Worm (Caenorhabditis elegans): ENCODE data around the gene mes-4.
"Not testable (repeated sequence)": the region's sequence is repeated elsewhere in the genome, so short reads cannot be mapped to it uniquely, and the experiment has no call there.

Gene mes-4

ce11 chrV:13457858-13458257 lies 20.5 kb upstream of the mes-4 start, which contains the start of gene F25H9.2:
F25H9.2 (plus strand) TSS chrV:13458083.
- TF ChIP-seq nhr-237 (tag; optimal IDR thresholded peaks at IDR 0.05) (no peak), ces-1 (GFP tag; optimal IDR thresholded peaks at IDR 0.05) (peak; percentile 29), blmp-1 (tag; optimal IDR thresholded peaks at IDR 0.05) (no peak), pha-4 (tag; optimal IDR thresholded peaks at IDR 0.05) (peak; percentile 11), mep-1 (tag; optimal IDR thresholded peaks at IDR 0.05) (peak; percentile 48), cnd-1 (tag; optimal IDR thresholded peaks at IDR 0.05) (no peak)

DNA sequence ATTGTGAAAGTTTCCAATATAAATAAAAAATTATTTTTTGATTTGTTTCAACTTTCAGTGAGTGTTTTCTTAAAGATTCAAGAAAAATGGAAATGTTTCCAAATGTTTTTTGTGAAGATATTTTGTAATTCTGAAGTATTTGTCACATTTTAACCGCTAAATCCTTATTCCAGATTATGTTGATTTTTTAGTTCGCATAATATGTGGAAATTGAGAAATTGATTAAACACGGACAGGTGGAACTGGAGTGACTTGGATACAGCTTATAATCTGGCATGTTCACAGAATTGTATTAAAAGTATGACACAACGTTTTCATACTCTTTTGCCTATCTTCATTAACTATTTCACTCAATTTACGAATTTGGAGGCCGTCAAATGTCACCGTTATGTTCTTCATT lies 18.1 kb upstream of the mes-4 start, which contains the start of gene lurp-3:
Gene lurp-3, plus strand, starts transcription at position 301 of the 400 bp plus-strand sequence.
- no peak for TF ChIP-seq elt-3 (tag; optimal IDR thresholded peaks at IDR 0.05)
- TF ChIP-seq lin-32 (GFP tag; optimal IDR thresholded peaks at IDR 0.05) = no peak
- TF ChIP-seq hlh-1 (tag; optimal IDR thresholded peaks at IDR 0.05) = no peak
- no peak for TF ChIP-seq ham-2 (GFP tag; optimal IDR thresholded peaks at IDR 0.05)
- TF ChIP-seq nhr-12 (tag; optimal IDR thresholded peaks at IDR 0.05) = no peak
- TF ChIP-seq cnd-1 (tag; optimal IDR thresholded peaks at IDR 0.05) = no peak
- TF ChIP-seq ces-1 (GFP tag; optimal IDR thresholded peaks at IDR 0.05) = no peak
- no peak for TF ChIP-seq lsy-2 (tag; optimal IDR thresholded peaks at IDR 0.05)
- TF ChIP-seq M03D4.4 (tag; optimal IDR thresholded peaks at IDR 0.05) = no peak
- no peak for TF ChIP-seq unc-39 (tag; optimal IDR thresholded peaks at IDR 0.05)
- TF ChIP-seq ztf-11 (tag; optimal IDR thresholded peaks at IDR 0.05) = no peak
- TF ChIP-seq ceh-43 (GFP tag; optimal IDR thresholded peaks at IDR 0.05) = no peak
- TF ChIP-seq zip-8 (tag; optimal IDR thresholded peaks at IDR 0.05) = no peak
- no peak for TF ChIP-seq drap-1 (GFP tag; optimal IDR thresholded peaks at IDR 0.05)

DNA sequence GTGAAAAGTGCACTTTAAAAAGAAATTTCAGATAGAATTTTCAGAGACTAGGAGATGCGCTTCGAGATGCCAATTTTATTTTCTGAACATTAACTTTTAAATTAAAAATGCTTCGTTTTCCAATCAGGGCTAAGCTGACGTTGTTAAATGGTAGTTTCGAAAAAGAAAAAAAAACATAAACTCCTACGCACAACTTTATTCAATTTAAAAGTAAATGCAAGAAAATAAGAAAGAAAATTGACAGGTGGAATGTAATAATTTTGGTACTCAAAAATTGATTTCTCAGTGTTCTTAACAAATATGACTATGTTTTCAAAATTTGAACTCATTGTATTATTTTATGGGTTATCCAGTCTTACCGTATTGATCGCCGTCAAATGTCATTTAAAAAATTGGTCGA lies 16.0 kb upstream of the mes-4 start, which contains the start of gene lurp-2:
Gene lurp-2, plus strand, starts transcription at position 301 of the 400 bp plus-strand sequence.
- TF ChIP-seq hlh-1 (tag; optimal IDR thresholded peaks at IDR 0.05) = no peak
- no peak for TF ChIP-seq blmp-1 (tag; optimal IDR thresholded peaks at IDR 0.05)
- TF ChIP-seq cnd-1 (tag; optimal IDR thresholded peaks at IDR 0.05) = no peak
- TF ChIP-seq ceh-43 (GFP tag; optimal IDR thresholded peaks at IDR 0.05) = no peak
- TF ChIP-seq unc-120 (tag; optimal IDR thresholded peaks at IDR 0.05; ENCODE audit: poor library complexity, severe bottlenecking) = no peak
- no peak for TF ChIP-seq unc-62 (GFP tag; optimal IDR thresholded peaks at IDR 0.05)
- TF ChIP-seq nhr-28 (tag; optimal IDR thresholded peaks at IDR 0.05) = no peak
- TF ChIP-seq lin-32 (GFP tag; optimal IDR thresholded peaks at IDR 0.05) = no peak
- no peak for TF ChIP-seq pha-4 (tag; optimal IDR thresholded peaks at IDR 0.05)
- no peak for TF ChIP-seq nhr-237 (tag; optimal IDR thresholded peaks at IDR 0.05)
- TF ChIP-seq ces-1 (GFP tag; optimal IDR thresholded peaks at IDR 0.05) = no peak
- TF ChIP-seq drap-1 (GFP tag; optimal IDR thresholded peaks at IDR 0.05) = no peak
- no peak for TF ChIP-seq ham-2 (GFP tag; optimal IDR thresholded peaks at IDR 0.05)
- TF ChIP-seq snpc-4 (tag; optimal IDR thresholded peaks at IDR 0.05) = no peak

DNA sequence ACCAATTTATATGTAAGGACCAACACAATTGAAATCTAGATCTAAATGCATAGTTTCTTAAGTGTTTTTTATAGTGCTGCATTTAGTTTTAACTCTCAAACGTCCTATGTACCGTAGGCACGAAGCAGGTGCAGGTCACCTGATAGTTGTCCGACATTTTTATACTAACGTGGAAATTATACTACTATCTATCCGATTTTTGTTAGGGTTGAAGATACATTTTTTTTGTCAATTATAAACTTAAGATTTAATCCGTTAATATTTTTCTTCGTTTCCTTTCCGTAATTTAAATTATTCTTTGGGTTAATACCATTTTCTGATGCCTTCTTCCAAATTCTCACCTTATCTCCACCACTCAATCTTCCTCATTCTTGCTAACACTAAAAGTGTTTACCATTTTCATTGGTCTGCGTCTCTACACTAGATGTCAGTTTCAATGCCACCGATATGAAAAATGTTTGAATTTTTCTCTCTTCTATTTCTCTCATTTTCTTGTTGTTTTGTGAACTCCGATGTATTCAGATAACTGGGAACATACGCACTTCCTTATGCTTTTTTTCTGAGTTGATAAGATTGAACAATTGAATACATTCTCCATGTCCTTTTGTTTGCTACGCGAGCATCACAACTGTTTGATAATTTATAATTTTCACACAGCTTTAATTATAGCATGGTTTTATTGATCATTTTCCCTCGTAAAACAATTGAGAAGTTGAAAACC lies 8.0 kb upstream of the mes-4 start, which contains the start of gene Y2H9A.4:
Gene Y2H9A.4, plus strand, starts transcription at position 671 of the 721 bp plus-strand sequence.
- TF ChIP-seq hlh-1 (tag; optimal IDR thresholded peaks at IDR 0.05) = no peak
- no peak for TF ChIP-seq tbx-8 (GFP tag; optimal IDR thresholded peaks at IDR 0.05)
- no peak for TF ChIP-seq sem-2 (GFP tag; optimal IDR thresholded peaks at IDR 0.05)
- no peak for TF ChIP-seq ceh-43 (GFP tag; optimal IDR thresholded peaks at IDR 0.05)
- TF ChIP-seq ztf-11 (tag; optimal IDR thresholded peaks at IDR 0.05) = no peak
- TF ChIP-seq drap-1 (GFP tag; optimal IDR thresholded peaks at IDR 0.05) = no peak
- no peak for TF ChIP-seq blmp-1 (tag; optimal IDR thresholded peaks at IDR 0.05)
- TF ChIP-seq snpc-4 (tag; optimal IDR thresholded peaks at IDR 0.05) = no peak
- TF ChIP-seq elt-3 (tag; optimal IDR thresholded peaks at IDR 0.05) = no peak
- no peak for TF ChIP-seq unc-120 (tag; optimal IDR thresholded peaks at IDR 0.05; ENCODE audit: poor library complexity, severe bottlenecking)
- TF ChIP-seq ces-1 (GFP tag; optimal IDR thresholded peaks at IDR 0.05) = no peak
- TF ChIP-seq nhr-12 (tag; optimal IDR thresholded peaks at IDR 0.05) = no peak
- no peak for TF ChIP-seq lin-13 (tag; optimal IDR thresholded peaks at IDR 0.05)
- no peak for TF ChIP-seq nhr-2 (tag; optimal IDR thresholded peaks at IDR 0.05)
- TF ChIP-seq pha-4 (tag; optimal IDR thresholded peaks at IDR 0.05) = no peak
- no peak for TF ChIP-seq unc-62 (GFP tag; optimal IDR thresholded peaks at IDR 0.05)
- TF ChIP-seq sptf-1 (tag; optimal IDR thresholded peaks at IDR 0.05) = no peak

ce11 chrV:13443535-13443934 lies 6.2 kb upstream of the mes-4 start, which contains the start of gene Y2H9A.6:
Y2H9A.6 (plus strand) TSS chrV:13443835.
- not testable (repeated sequence) for TF ChIP-seq drap-1 (GFP tag; optimal IDR thresholded peaks at IDR 0.05); nhr-76 (tag; optimal IDR thresholded peaks at IDR 0.05); tbx-8 (GFP tag; optimal IDR thresholded peaks at IDR 0.05)

All from whole organism, mixed stage, embryonic.